Fruit fly (Drosophila melanogaster): ENCODE measurements around the gene CG45690.

DNA sequence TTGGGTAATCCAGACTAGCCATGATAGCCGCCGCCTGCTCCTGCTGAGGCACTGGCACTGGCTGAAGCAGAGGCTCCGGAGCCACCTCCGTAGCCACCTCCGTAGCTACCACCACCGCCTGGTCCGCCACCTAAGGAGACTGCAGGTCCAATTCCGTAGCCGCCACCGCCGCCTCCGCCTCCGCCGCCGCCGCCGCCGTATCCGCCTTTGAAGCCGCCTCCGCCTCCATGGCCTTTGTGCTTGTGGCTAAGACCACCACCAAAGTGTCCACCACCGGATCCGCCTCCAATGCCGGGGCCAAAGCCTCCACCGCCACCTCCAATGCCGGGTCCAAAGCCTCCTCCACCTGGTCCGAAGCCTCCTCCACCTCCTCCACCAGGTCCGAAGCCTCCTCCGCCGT, 34.9 kb downstream of the CG45690 start:
- TF ChIP-seq CG8478 (optimal IDR thresholded peaks at IDR 0.05) (no peak), CTCF (optimal IDR thresholded peaks at IDR 0.05) (no peak)

Measured in S2 (cell line).